Fruit fly (Drosophila melanogaster) whole organism, embryonic: Measurements from ENCODE around the gene sdt.

Source experiments
- Abd-B ChIP-seq: fragments of 200-800 bp; sonication (Bioruptor generic); optimal IDR thresholded peaks from 2 replicates; lab custom pipeline; 2018; ENCODE audit warnings: missing biosample characterization, mild to moderate bottlenecking, missing genetic modification characterization, moderate library complexity
- Bteb2 ChIP-seq: fragments of 200-800 bp; sonication (Bioruptor generic); optimal IDR thresholded peaks from 2 replicates; lab custom pipeline; 2016; ENCODE audit warnings: missing biosample characterization, missing genetic modification characterization
- CG10274 ChIP-seq: fragments of 200-800 bp; sonication (Bioruptor generic); optimal IDR thresholded peaks from 3 replicates; lab custom pipeline; 2017; ENCODE audit warnings: missing biosample characterization, mild to moderate bottlenecking, missing genetic modification characterization
- CG10321 ChIP-seq: fragments of 200-800 bp; sonication (Bioruptor generic); IDR thresholded peaks from 2 replicates; pipeline ENCODE4 v1.3.6; 2022; ENCODE audit warnings: missing biosample characterization, missing genetic modification characterization
- CG11504 ChIP-seq: fragments of 200-800 bp; sonication (Bioruptor generic); optimal IDR thresholded peaks from 3 replicates; lab custom pipeline; 2019; ENCODE audit warnings: missing biosample characterization, mild to moderate bottlenecking, missing genetic modification characterization, moderate library complexity
- CG14965 ChIP-seq: fragments of 200-800 bp; sonication (Bioruptor generic); optimal IDR thresholded peaks from 2 replicates; lab custom pipeline; 2016; ENCODE audit warnings: missing biosample characterization, missing genetic modification characterization, borderline replicate concordance
- CG15514 ChIP-seq: fragments of 200-800 bp; sonication (Bioruptor generic); optimal IDR thresholded peaks from 3 replicates; lab custom pipeline; 2017; ENCODE audit warnings: missing biosample characterization, missing genetic modification characterization, mild to moderate bottlenecking, moderate library complexity, missing genetic modification reagents
- CG1603 ChIP-seq: fragments of 200-800 bp; sonication (Bioruptor generic); optimal IDR thresholded peaks from 2 replicates; lab custom pipeline; 2019; ENCODE audit warnings: missing biosample characterization, mild to moderate bottlenecking, missing genetic modification characterization, moderate library complexity
- CG31224 ChIP-seq: fragments of 200-800 bp; sonication (Bioruptor generic); IDR thresholded peaks from 2 replicates; pipeline ENCODE4 v1.3.6; 2022; ENCODE audit warnings: missing biosample characterization, missing genetic modification characterization
- CG31441 ChIP-seq: fragments of 200-800 bp; sonication (Bioruptor generic); IDR thresholded peaks from 2 replicates; pipeline ENCODE4 v1.3.6; 2022; ENCODE audit warnings: missing biosample characterization, missing genetic modification characterization
- CG3407 ChIP-seq: fragments of 200-800 bp; sonication (Bioruptor generic); optimal IDR thresholded peaks from 2 replicates; lab custom pipeline; 2018; ENCODE audit warnings: missing biosample characterization, mild to moderate bottlenecking, missing genetic modification characterization
- CG5180 ChIP-seq: fragments of 200-800 bp; sonication (Bioruptor generic); optimal IDR thresholded peaks from 3 replicates; lab custom pipeline; 2017; ENCODE audit warnings: missing biosample characterization, missing genetic modification characterization, mild to moderate bottlenecking, moderate library complexity, missing genetic modification reagents
- CG8944 ChIP-seq: fragments of 200-800 bp; sonication (Bioruptor generic); optimal IDR thresholded peaks from 3 replicates; lab custom pipeline; 2016; ENCODE audit warnings: missing biosample characterization, missing genetic modification characterization
- CG9932 ChIP-seq: fragments of 200-800 bp; sonication (Bioruptor generic); IDR thresholded peaks from 2 replicates; pipeline ENCODE4 v1.3.6; 2022; ENCODE audit warnings: missing biosample characterization, missing genetic modification characterization
- CHES-1-like ChIP-seq: fragments of 200-800 bp; sonication (Bioruptor generic); optimal IDR thresholded peaks from 2 replicates; lab custom pipeline; 2016; ENCODE audit warnings: missing biosample characterization, missing genetic modification characterization
- CTCF ChIP-seq: fragments of 200-800 bp; sonication (Bioruptor generic); optimal IDR thresholded peaks from 2 replicates; lab custom pipeline; 2017; ENCODE audit warnings: missing biosample characterization, mild to moderate bottlenecking, missing genetic modification characterization, moderate library complexity
- CrebB ChIP-seq: fragments of 200-800 bp; sonication (Bioruptor generic); optimal IDR thresholded peaks from 3 replicates; lab custom pipeline; 2018; ENCODE audit warnings: missing biosample characterization, mild to moderate bottlenecking, missing genetic modification characterization
- Dad ChIP-seq: fragments of 200-800 bp; sonication (Bioruptor generic); optimal IDR thresholded peaks from 3 replicates; lab custom pipeline; 2016; ENCODE audit warnings: missing biosample characterization, missing genetic modification characterization
- Dip2 ChIP-seq: fragments of 200-800 bp; sonication (Bioruptor generic); IDR thresholded peaks from 2 replicates; pipeline ENCODE4 v1.3.6; 2022; ENCODE audit warnings: missing biosample characterization, missing genetic modification characterization
- E2f1 ChIP-seq: fragments of 200-800 bp; sonication (Bioruptor generic); IDR thresholded peaks from 2 replicates; pipeline ENCODE4 v1.3.6; 2022; ENCODE audit warnings: missing biosample characterization, missing genetic modification characterization
- H15 ChIP-seq: fragments of 200-800 bp; sonication (Bioruptor generic); IDR thresholded peaks from 3 replicates; pipeline ENCODE4 v1.3.6; 2022; ENCODE audit warnings: missing biosample characterization, missing genetic modification characterization
- H2.0 ChIP-seq: fragments of 200-800 bp; sonication (Bioruptor generic); IDR thresholded peaks from 2 replicates; pipeline ENCODE4 v1.3.6; 2022; ENCODE audit warnings: missing biosample characterization, missing genetic modification characterization
- Hmx ChIP-seq: fragments of 200-800 bp; sonication (Bioruptor generic); optimal IDR thresholded peaks from 2 replicates; lab custom pipeline; 2016; ENCODE audit warnings: missing biosample characterization, missing genetic modification characterization
- Jarid2 ChIP-seq: fragments of 200-800 bp; sonication (Bioruptor generic); optimal IDR thresholded peaks from 3 replicates; lab custom pipeline; 2017; ENCODE audit warnings: mild to moderate bottlenecking, missing biosample characterization, missing genetic modification reagents, missing genetic modification characterization
- Kr ChIP-seq: fragments of 200-800 bp; sonication (Bioruptor generic); optimal IDR thresholded peaks from 2 replicates; lab custom pipeline; 2017; ENCODE audit warnings: missing biosample characterization, mild to moderate bottlenecking, missing genetic modification characterization
- Lhr ChIP-seq: fragments of 200-800 bp; sonication (Bioruptor generic); optimal IDR thresholded peaks from 3 replicates; lab custom pipeline; 2017; ENCODE audit warnings: mild to moderate bottlenecking, missing biosample characterization, missing genetic modification reagents, missing genetic modification characterization
- MBD-R2 ChIP-seq: fragments of 200-800 bp; sonication (Bioruptor generic); IDR thresholded peaks from 2 replicates; pipeline ENCODE4 v1.3.6; 2022; ENCODE audit warnings: missing biosample characterization, missing genetic modification characterization
- Scr ChIP-seq: fragments of 200-800 bp; sonication (Bioruptor generic); IDR thresholded peaks from 2 replicates; pipeline ENCODE4 v1.3.6; 2022; ENCODE audit warnings: missing biosample characterization, missing genetic modification characterization; ENCODE audit not compliant: partially characterized antibody
- Side ChIP-seq: fragments of 200-800 bp; sonication (Bioruptor generic); optimal IDR thresholded peaks from 2 replicates; lab custom pipeline; 2016; ENCODE audit warnings: missing biosample characterization, missing genetic modification characterization
- Six4 ChIP-seq: fragments of 200-800 bp; sonication (Bioruptor generic); optimal IDR thresholded peaks from 2 replicates; lab custom pipeline; 2016; ENCODE audit warnings: missing biosample characterization, missing genetic modification characterization
- Taf1 ChIP-seq: fragments of 200-800 bp; sonication (Bioruptor generic); IDR thresholded peaks from 2 replicates; pipeline ENCODE4 v1.3.6; 2022; ENCODE audit warnings: missing biosample characterization, missing genetic modification characterization
- ap ChIP-seq: fragments of 200-800 bp; sonication (Bioruptor generic); IDR thresholded peaks from 2 replicates; pipeline ENCODE4 v1.3.6; 2022; ENCODE audit warnings: missing biosample characterization, missing genetic modification characterization
- az2 ChIP-seq: fragments of 200-800 bp; sonication (Bioruptor generic); optimal IDR thresholded peaks from 3 replicates; lab custom pipeline; 2016; ENCODE audit warnings: missing biosample characterization, missing genetic modification characterization
- ci ChIP-seq: fragments of 200-800 bp; sonication (Bioruptor generic); IDR thresholded peaks from 3 replicates; pipeline ENCODE4 v1.3.6; 2022; ENCODE audit warnings: missing biosample characterization, missing genetic modification characterization
- gem ChIP-seq: fragments of 200-800 bp; sonication (Bioruptor generic); optimal IDR thresholded peaks from 2 replicates; lab custom pipeline; 2019; ENCODE audit warnings: missing biosample characterization, mild to moderate bottlenecking, missing genetic modification characterization, moderate library complexity
- hkb ChIP-seq, 2 experiments: fragments of 200-800 bp in 1 of 2; fragments of >200 bp in 1 of 2; sonication (Bioruptor generic) in 1 of 2; IDR thresholded peaks in 1 of 2; optimal IDR thresholded peaks in 1 of 2; 2 replicates each; pipeline versions ENCODE4 v1.3.6 to Lab custom; 2017 to 2022; ENCODE audit warnings: missing biosample characterization in 1 of 2, missing genetic modification characterization in 1 of 2
- hth ChIP-seq: fragments of >200 bp; optimal IDR thresholded peaks from 2 replicates; lab custom pipeline; 2017; ENCODE audit warnings: inconsistent platforms
- insv ChIP-seq, 2 experiments: fragments of 200-800 bp; sonication (Bioruptor generic); optimal IDR thresholded peaks; 3 replicates each; lab custom pipeline; 2016 to 2018; ENCODE audit warnings: missing biosample characterization in 2 of 2, missing genetic modification characterization in 2 of 2
- kah ChIP-seq: fragments of 200-800 bp; sonication (Bioruptor generic); optimal IDR thresholded peaks from 2 replicates; lab custom pipeline; 2018; ENCODE audit warnings: missing biosample characterization, mild to moderate bottlenecking, missing genetic modification characterization
- lilli ChIP-seq: fragments of 200-800 bp; sonication (Bioruptor generic); optimal IDR thresholded peaks from 3 replicates; lab custom pipeline; 2016; ENCODE audit warnings: missing biosample characterization, missing genetic modification characterization
- lmd ChIP-seq: fragments of 200-800 bp; sonication (Bioruptor generic); IDR thresholded peaks from 2 replicates; pipeline ENCODE4 v1.3.6; 2022; ENCODE audit warnings: missing biosample characterization, missing genetic modification characterization
- nerfin-2 ChIP-seq: fragments of 200-800 bp; sonication (Bioruptor generic); IDR thresholded peaks from 2 replicates; pipeline ENCODE4 v1.3.6; 2022; ENCODE audit warnings: missing biosample characterization, missing genetic modification characterization; ENCODE audit not compliant: partially characterized antibody
- pho ChIP-seq: fragments of 200-800 bp; sonication (Bioruptor generic); optimal IDR thresholded peaks from 2 replicates; lab custom pipeline; 2016; ENCODE audit warnings: missing biosample characterization, missing genetic modification characterization
- sc ChIP-seq, 3 experiments: fragments of >200 bp in 2 of 3; fragments of 200-800 bp in 1 of 3; sonication (Bioruptor generic) in 1 of 3; optimal IDR thresholded peaks; 2 replicates in 2 of 3; 3 replicates in 1 of 3; lab custom pipeline; 2017; ENCODE audit warnings: mild to moderate bottlenecking in 1 of 3, missing biosample characterization in 1 of 3, missing genetic modification characterization in 1 of 3, missing genetic modification reagents in 1 of 3
- sens ChIP-seq: fragments of 200-800 bp; sonication (Bioruptor generic); peaks from one replicate; lab custom pipeline; 2016; ENCODE audit warnings: missing biosample characterization, missing genetic modification characterization
- sens-2 ChIP-seq: fragments of 200-800 bp; sonication (Bioruptor generic); IDR thresholded peaks from 2 replicates; pipeline ENCODE4 v1.3.6; 2022; ENCODE audit warnings: missing biosample characterization, missing genetic modification characterization
- shn ChIP-seq: fragments of 200-800 bp; sonication (Bioruptor generic); optimal IDR thresholded peaks from 3 replicates; lab custom pipeline; 2016; ENCODE audit warnings: missing biosample characterization, missing genetic modification characterization
- slbo ChIP-seq: fragments of 200-800 bp; sonication (Bioruptor generic); IDR thresholded peaks from 2 replicates; pipeline ENCODE4 v1.3.6; 2022; ENCODE audit warnings: missing biosample characterization, missing genetic modification characterization
- slp2 ChIP-seq: fragments of 200-800 bp; sonication (Bioruptor generic); optimal IDR thresholded peaks from 2 replicates; lab custom pipeline; 2016; ENCODE audit warnings: missing biosample characterization, missing genetic modification characterization
- sna ChIP-seq: fragments of 200-800 bp; sonication (Bioruptor generic); IDR thresholded peaks from 2 replicates; pipeline ENCODE4 v1.3.6; 2022; ENCODE audit warnings: missing biosample characterization, missing genetic modification characterization; ENCODE audit not compliant: partially characterized antibody
- sqz ChIP-seq: fragments of 200-800 bp; sonication (Bioruptor generic); optimal IDR thresholded peaks from 3 replicates; lab custom pipeline; 2018; ENCODE audit warnings: missing biosample characterization, mild to moderate bottlenecking, missing genetic modification characterization

The sdt gene

dm6 chrX:8205625-8206252, 27.4 kb downstream of the sdt start (continued):
- TF ChIP-seq CG10274 (GFP tag; lab: Kevin White, UChicago) (no peak), Dip2 (GFP tag; lab: Robert Waterston, UW) (no peak), Dad (GFP tag; lab: Kevin White, UChicago) (no peak), CG14965 (no peak), Scr (GFP tag; lab: Robert Waterston, UW) (no peak), sqz (GFP tag; lab: Kevin White, UChicago) (peak; percentile 11), CG3407 (GFP tag; lab: Kevin White, UChicago) (no peak), sc (optimal IDR thresholded peaks at IDR 0.05; lab: Kevin White, UChicago) (no peak), sc (GFP tag; optimal IDR thresholded peaks at IDR 0.05; lab: Kevin White, UChicago) (no peak), Bteb2 (GFP tag; lab: Kevin White, UChicago) (no peak), MBD-R2 (GFP tag; lab: Robert Waterston, UW) (no peak), H15 (GFP tag; lab: Robert Waterston, UW) (no peak), shn (GFP tag; lab: Kevin White, UChicago) (no peak), sna (GFP tag; lab: Robert Waterston, UW) (no peak), H2.0 (GFP tag; lab: Robert Waterston, UW) (peak; percentile 47; the same call in 1 of the 2 replicates), pho (GFP tag; lab: Kevin White, UChicago) (no peak), CG11504 (peak; percentile 87), sens-2 (GFP tag; lab: Robert Waterston, UW) (no peak), E2f1 (GFP tag; lab: Robert Waterston, UW) (peak; percentile 43; the same call in 1 of the 2 replicates), hth (lab: Kevin White, UChicago) (no peak), CG15514 (GFP tag; lab: Kevin White, UChicago) (no peak), Six4 (GFP tag; lab: Kevin White, UChicago) (no peak), CG10321 (GFP tag; lab: Robert Waterston, UW) (no peak), hkb (optimal IDR thresholded peaks at IDR 0.05; lab: Kevin White, UChicago) (no peak), hkb (GFP tag; IDR thresholded peaks at IDR 0.05; lab: Robert Waterston, UW) (peak; percentile 67), Hmx (GFP tag; lab: Kevin White, UChicago) (no peak), gem (peak; percentile 73), slp2 (GFP tag; lab: Kevin White, UChicago) (no peak), CG5180 (GFP tag; lab: Kevin White, UChicago) (no peak), Side (GFP tag; lab: Kevin White, UChicago) (no peak), Taf1 (no peak), CG8944 (GFP tag; lab: Kevin White, UChicago) (no peak), CG1603 (tag; lab: Kevin White, UChicago) (no peak), CHES-1-like (no peak), az2 (GFP tag; lab: Kevin White, UChicago) (no peak), Kr (GFP tag; lab: Kevin White, UChicago) (no peak), CG31224 (GFP tag; lab: Robert Waterston, UW) (no peak), sens (GFP tag; lab: Kevin White, UChicago) (peak; percentile 59), CG31441 (peak; percentile 66), CG9932 (GFP tag; lab: Robert Waterston, UW) (no peak), Abd-B (no peak), ap (GFP tag; lab: Robert Waterston, UW) (0 out of 2 replicates have a peak, but pooled peaks have one; percentile 28), lmd (peak; percentile 43; the same call in 1 of the 2 replicates), ci (GFP tag; lab: Robert Waterston, UW) (peak; percentile 53; the same call in 1 of the 3 replicates), Lhr (GFP tag; lab: Kevin White, UChicago) (no peak), slbo (GFP tag; lab: Robert Waterston, UW) (peak; percentile 39), CTCF (no peak), nerfin-2 (GFP tag; lab: Robert Waterston, UW) (no peak), lilli (GFP tag; lab: Kevin White, UChicago) (no peak), CrebB (tag; lab: Kevin White, UChicago) (no peak), insv (GFP tag; optimal IDR thresholded peaks at IDR 0.05; lab: Kevin White, UChicago) (no peak), Jarid2 (no peak), kah (GFP tag; lab: Kevin White, UChicago) (no peak)
